Worm (Caenorhabditis elegans): ENCODE measurements around the gene his-73.

DNA sequence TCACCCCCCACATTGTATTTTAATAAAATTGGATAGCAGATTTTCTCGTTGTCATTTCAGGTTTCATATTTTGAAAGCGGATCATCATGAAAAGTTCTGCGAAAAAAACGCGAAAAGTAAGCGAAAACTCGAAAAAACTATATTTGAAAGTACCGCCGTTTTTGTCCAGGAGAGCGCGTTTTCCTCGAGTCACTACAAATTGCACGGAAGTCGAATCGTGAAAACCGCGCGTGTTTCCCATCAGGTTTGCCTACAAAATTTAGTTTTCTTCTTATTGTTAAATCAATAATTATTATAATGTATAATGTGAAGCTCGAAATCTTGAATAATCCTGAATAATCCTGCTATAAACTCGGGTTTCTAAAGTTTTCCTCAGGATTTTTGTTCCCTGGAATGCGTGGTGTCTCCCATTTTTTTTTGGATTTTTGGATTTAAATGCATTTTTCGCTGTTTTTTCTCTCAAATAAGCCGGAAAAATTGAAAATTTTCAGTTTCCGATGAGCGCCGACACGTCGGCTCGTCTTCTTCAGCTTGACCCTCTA lies 16.2 kb downstream of the his-73 start, which contains the start of gene btf-1:
- no peak for TF ChIP-seq pha-4 (tag; optimal IDR thresholded peaks at IDR 0.05)
- TF ChIP-seq ama-1 (optimal IDR thresholded peaks at IDR 0.05): peak; percentile 81
- peak; percentile 16 for TF ChIP-seq nfya-1 (tag; optimal IDR thresholded peaks at IDR 0.05)
